Fruit fly (Drosophila melanogaster) whole organism, embryonic: ENCODE results near the gene Sdhaf3.

ENCODE experiments used
- CG3995 ChIP-seq: fragments of 200-800 bp; sonication (Bioruptor generic); optimal IDR thresholded peaks from 3 replicates; lab custom pipeline; 2016; ENCODE audit warnings: missing biosample characterization, missing genetic modification characterization
- Deaf1 ChIP-seq: fragments of 200-800 bp; optimal IDR thresholded peaks from 3 replicates; lab custom pipeline; 2019; ENCODE audit warnings: missing biosample characterization, mild to moderate bottlenecking, missing genetic modification characterization, moderate library complexity
- ab ChIP-seq: fragments of 200-800 bp; sonication (Bioruptor generic); optimal IDR thresholded peaks from 2 replicates; lab custom pipeline; 2016; ENCODE audit warnings: missing biosample characterization, missing genetic modification characterization
- p53 ChIP-seq: fragments of 200-800 bp; sonication (Bioruptor generic); optimal IDR thresholded peaks from 2 replicates; lab custom pipeline; 2016; ENCODE audit warnings: missing biosample characterization, missing genetic modification characterization
- peb ChIP-seq: fragments of 200-800 bp; sonication (Bioruptor generic); IDR thresholded peaks from 2 replicates; pipeline ENCODE4 v1.3.6; 2022; ENCODE audit warnings: missing biosample characterization, missing genetic modification characterization
- zen2 ChIP-seq: fragments of 200-800 bp; sonication (Bioruptor generic); IDR thresholded peaks from 3 replicates; pipeline ENCODE4 v1.3.6; 2022; ENCODE audit warnings: missing biosample characterization, missing genetic modification characterization; ENCODE audit not compliant: partially characterized antibody

DNA sequence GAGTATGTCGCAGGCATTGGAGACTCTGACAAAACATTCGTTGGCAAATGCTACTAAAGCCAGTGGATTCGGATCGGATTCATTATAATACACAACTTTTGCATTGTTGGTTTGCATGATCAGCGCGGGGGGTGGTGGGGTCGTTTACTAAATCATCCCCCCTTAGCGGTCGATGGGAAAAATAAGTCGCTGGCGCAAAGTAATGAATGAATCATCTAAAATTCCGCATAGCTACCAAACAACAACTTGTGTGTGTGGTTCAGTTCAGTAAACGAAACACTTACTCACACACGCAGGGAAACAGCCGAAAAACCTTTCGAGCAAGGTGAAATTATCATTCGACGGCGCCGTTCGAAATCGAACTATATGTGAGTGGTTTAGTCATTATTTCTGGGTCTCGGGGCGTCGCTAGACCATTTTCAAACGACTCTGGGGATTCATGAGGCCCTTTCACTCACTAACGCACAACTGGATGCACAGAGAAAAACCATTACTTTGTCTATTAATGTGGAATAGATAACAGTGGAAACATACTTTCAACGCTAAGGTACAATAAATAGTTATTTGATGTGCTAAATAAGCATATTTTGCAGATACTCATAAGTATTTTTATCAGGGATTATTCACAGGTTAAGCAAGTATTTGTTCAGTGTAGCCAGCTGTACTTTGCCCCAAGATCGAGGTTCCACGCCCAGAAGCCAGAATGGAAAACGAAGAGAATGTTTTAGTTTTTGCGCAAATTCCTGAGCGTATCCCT is 33.7 kb downstream of the Sdhaf3 start:
- no peak for TF ChIP-seq zen2 (GFP tag; lab: Robert Waterston, UW)
- no peak for TF ChIP-seq ab (GFP tag; lab: Kevin White, UChicago)
- peak; percentile 49 for TF ChIP-seq CG3995 (GFP tag; lab: Kevin White, UChicago)
- TF ChIP-seq Deaf1 (tag; lab: Kevin White, UChicago), result no peak
- TF ChIP-seq peb (GFP tag; lab: Robert Waterston, UW), result peak; percentile 76
- no peak for TF ChIP-seq p53
